Worm (Caenorhabditis elegans): Measurements from ENCODE around the gene haf-8.
"Not testable (repeated sequence)": the region's sequence is repeated elsewhere in the genome, so short reads cannot be mapped to it uniquely, and the experiment has no call there.

DNA sequence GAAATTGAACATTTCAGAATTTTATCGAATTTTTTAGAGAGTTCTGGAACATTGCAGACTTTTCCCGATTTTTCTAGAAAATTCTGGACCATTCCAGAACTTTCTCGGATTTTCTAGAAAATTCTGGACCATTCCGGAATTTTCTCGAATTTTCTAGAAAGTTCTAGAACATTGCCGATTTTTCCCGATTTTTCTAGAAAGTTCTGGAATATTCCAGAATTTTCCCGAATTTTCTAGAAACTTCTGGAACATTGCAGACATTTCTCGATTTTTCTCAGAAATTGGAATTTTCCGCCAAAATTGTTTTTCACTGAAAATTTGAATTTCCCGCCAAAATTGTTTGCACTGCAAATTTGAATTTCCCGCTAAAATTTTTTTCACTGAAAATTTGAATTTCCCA, 40.4 kb upstream of the haf-8 start:
- TF ChIP-seq attf-4 (tag; optimal IDR thresholded peaks at IDR 0.05); rbr-2 (tag; optimal IDR thresholded peaks at IDR 0.05); zip-11 (GFP tag; IDR thresholded peaks at IDR 0.05); fos-1 (tag; optimal IDR thresholded peaks at IDR 0.05); ces-1 (GFP tag; optimal IDR thresholded peaks at IDR 0.05); lin-39 (tag; optimal IDR thresholded peaks at IDR 0.05); nhr-237 (tag; optimal IDR thresholded peaks at IDR 0.05); php-3 (GFP tag; IDR thresholded peaks at IDR 0.05); unc-39 (tag; optimal IDR thresholded peaks at IDR 0.05): not testable (repeated sequence)
- 0 out of 2 replicates have a peak, but pooled peaks have one; percentile 32 for TF ChIP-seq hmg-1.1 (GFP tag; IDR thresholded peaks at IDR 0.05)

Measured in whole organism, L4 larva.